Fruit fly (Drosophila melanogaster) whole organism, embryonic: ENCODE measurements around the gene wus.

Experiments
- CG16815 ChIP-seq: fragments of 200-800 bp; sonication (Bioruptor generic); optimal IDR thresholded peaks from 3 replicates; lab custom pipeline; 2017; ENCODE audit warnings: missing biosample characterization, mild to moderate bottlenecking, missing genetic modification characterization
- Gug ChIP-seq: fragments of 200-800 bp; sonication (Bioruptor generic); IDR thresholded peaks from 4 replicates; pipeline ENCODE4 v1.3.6; 2022; ENCODE audit warnings: missing biosample characterization, missing genetic modification characterization
- psq ChIP-seq: fragments of 200-800 bp; sonication (Bioruptor generic); optimal IDR thresholded peaks from 2 replicates; lab custom pipeline; 2017; ENCODE audit warnings: missing biosample characterization, missing genetic modification characterization

DNA sequence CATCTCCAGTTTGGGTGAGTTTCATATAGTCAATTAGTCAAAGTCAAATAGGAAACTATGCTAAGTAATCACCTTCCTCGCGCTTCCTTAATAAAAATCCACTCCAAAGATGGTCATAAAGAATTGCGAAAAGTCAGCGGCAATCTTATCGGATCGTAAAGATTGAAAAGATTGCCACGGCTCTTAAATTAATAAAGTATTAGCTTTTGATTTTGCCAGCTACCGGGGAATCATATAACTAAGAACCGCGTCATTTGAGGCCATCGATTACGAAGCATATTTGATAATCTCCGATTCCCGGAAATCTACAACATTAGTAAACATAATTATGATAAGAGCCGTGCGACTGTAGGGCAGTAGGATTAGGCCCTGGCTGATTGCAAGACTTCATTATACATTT, 6.2 kb downstream of the wus start:
- TF ChIP-seq psq (GFP tag; lab: Kevin White, UChicago) (no peak), CG16815 (GFP tag; lab: Kevin White, UChicago) (no peak), Gug (no peak)
